Worm (Caenorhabditis elegans) whole organism, L1 larva: ENCODE data around the gene F53B3.3.

Experiments used
- C04F5.9 ChIP-seq: sonication (generic microtip); optimal IDR thresholded peaks from 2 replicates; lab custom pipeline; 2016; ENCODE audit warnings: missing genetic modification characterization, missing compliant biosample characterization
- C16A3.4 ChIP-seq: fragments of 150-350 bp; optimal IDR thresholded peaks from 2 replicates; lab custom pipeline; 2014; ENCODE audit warnings: missing biosample characterization, missing genetic modification characterization
- Y116A8C.19 ChIP-seq: sonication (generic microtip); optimal IDR thresholded peaks from 2 replicates; lab custom pipeline; 2016; ENCODE audit warnings: missing compliant biosample characterization, missing genetic modification characterization, borderline replicate concordance
- aly-2 ChIP-seq: fragments of 150-350 bp; optimal IDR thresholded peaks from 2 replicates; lab custom pipeline; 2014; ENCODE audit warnings: missing biosample characterization, missing genetic modification characterization
- ama-1 ChIP-seq: fragments of 150-350 bp; optimal IDR thresholded peaks from 2 replicates; lab custom pipeline; 2014
- blmp-1 ChIP-seq: fragments of 150-350 bp; optimal IDR thresholded peaks from 2 replicates; lab custom pipeline; 2014; ENCODE audit warnings: missing biosample characterization, missing genetic modification characterization
- ceh-63 ChIP-seq: fragments of 200-800 bp; sonication (Bioruptor generic); optimal IDR thresholded peaks from 2 replicates; lab custom pipeline; 2018; ENCODE audit warnings: mild to moderate bottlenecking, missing genetic modification characterization, missing compliant biosample characterization
- ceh-88 ChIP-seq: fragments of 200-800 bp; sonication (Bioruptor generic); IDR thresholded peaks from 2 replicates; pipeline ENCODE4 v1.3.6; 2022; ENCODE audit warnings: missing genetic modification characterization, missing compliant biosample characterization
- ceh-90 ChIP-seq: sonication (generic microtip); optimal IDR thresholded peaks from 2 replicates; lab custom pipeline; 2016; ENCODE audit warnings: missing genetic modification characterization, missing compliant biosample characterization
- ces-1 ChIP-seq: fragments of 150-350 bp; optimal IDR thresholded peaks from 2 replicates; lab custom pipeline; 2014; ENCODE audit warnings: missing biosample characterization, missing genetic modification reagents, missing genetic modification characterization
- efl-3 ChIP-seq: fragments of 200-800 bp; sonication (Bioruptor generic); optimal IDR thresholded peaks from 2 replicates; lab custom pipeline; 2018; ENCODE audit warnings: mild to moderate bottlenecking, missing genetic modification characterization, missing compliant biosample characterization
- egl-13 ChIP-seq: sonication (generic microtip); optimal IDR thresholded peaks from 2 replicates; lab custom pipeline; 2016; ENCODE audit warnings: missing genotype, missing genetic modification reagents, missing genetic modification characterization, missing compliant biosample characterization
- elt-2 ChIP-seq: sonication (generic microtip); optimal IDR thresholded peaks from 2 replicates; lab custom pipeline; 2016; ENCODE audit warnings: missing genetic modification characterization, mild to moderate bottlenecking, inconsistent platforms, missing compliant biosample characterization, missing genetic modification reagents
- elt-3 ChIP-seq, 6 experiments: fragments of 150-350 bp in 1 of 6; sonication (generic microtip); optimal IDR thresholded peaks; 2 replicates each; lab custom pipeline; 2017 to 2018; ENCODE audit warnings: missing biosample characterization in 6 of 6, missing genetic modification characterization in 6 of 6, inconsistent platforms in 1 of 6
- fkh-10 ChIP-seq: sonication (generic microtip); optimal IDR thresholded peaks from 2 replicates; lab custom pipeline; 2017; ENCODE audit warnings: missing biosample characterization, missing genetic modification reagents, missing genetic modification characterization
- fkh-4 ChIP-seq: sonication (generic microtip); optimal IDR thresholded peaks from 2 replicates; lab custom pipeline; 2016; ENCODE audit warnings: missing compliant biosample characterization, missing genetic modification characterization, borderline replicate concordance
- fkh-8 ChIP-seq: sonication (generic microtip); optimal IDR thresholded peaks from 2 replicates; lab custom pipeline; 2016; ENCODE audit warnings: mild to moderate bottlenecking, missing genetic modification characterization, missing compliant biosample characterization
- fos-1 ChIP-seq: fragments of 150-350 bp; optimal IDR thresholded peaks from 2 replicates; lab custom pipeline; 2014; ENCODE audit warnings: missing biosample characterization, missing genetic modification characterization
- grh-1 ChIP-seq: fragments of 200-800 bp; sonication (Bioruptor generic); IDR thresholded peaks from 2 replicates; pipeline ENCODE4 v1.3.6; 2022; ENCODE audit warnings: missing genetic modification reagents, missing genetic modification characterization, missing compliant biosample characterization
- hpl-2 ChIP-seq: fragments of 150-350 bp; optimal IDR thresholded peaks from 2 replicates; lab custom pipeline; 2014; ENCODE audit warnings: missing biosample characterization, missing genetic modification reagents, missing genetic modification characterization
- jun-1 ChIP-seq: fragments of 150-350 bp; optimal IDR thresholded peaks from 2 replicates; lab custom pipeline; 2014; ENCODE audit warnings: missing biosample characterization, missing genetic modification reagents, missing genetic modification characterization
- lin-14 ChIP-seq: fragments of 200-800 bp; sonication (Bioruptor generic); optimal IDR thresholded peaks from 2 replicates; lab custom pipeline; 2018; ENCODE audit warnings: mild to moderate bottlenecking, missing genetic modification characterization, moderate library complexity, missing compliant biosample characterization
- lin-15B ChIP-seq: fragments of 150-350 bp; sonication (generic microtip); optimal IDR thresholded peaks from 3 replicates; lab custom pipeline; 2014; ENCODE audit warnings: missing biosample characterization, missing genetic modification characterization
- lsy-2 ChIP-seq, 2 experiments: fragments of 150-350 bp; optimal IDR thresholded peaks; 2 replicates each; lab custom pipeline; 2014; ENCODE audit warnings: missing biosample characterization in 2 of 2, missing genetic modification characterization in 2 of 2
- mab-9 ChIP-seq: fragments of 200-800 bp; sonication (Bioruptor generic); IDR thresholded peaks from 2 replicates; pipeline ENCODE4 v1.3.6; 2022; ENCODE audit warnings: missing genetic modification reagents, missing genetic modification characterization, missing compliant biosample characterization
- mdl-1 ChIP-seq, 2 experiments: fragments of 150-350 bp; optimal IDR thresholded peaks; 2 replicates each; lab custom pipeline; 2014 to 2017; ENCODE audit warnings: missing biosample characterization in 2 of 2, missing genetic modification characterization in 2 of 2, inconsistent platforms in 1 of 2
- mef-2 ChIP-seq: fragments of 150-350 bp; optimal IDR thresholded peaks from 2 replicates; lab custom pipeline; 2014; ENCODE audit warnings: missing biosample characterization, missing genetic modification characterization
- mep-1 ChIP-seq: fragments of 150-350 bp; optimal IDR thresholded peaks from 2 replicates; lab custom pipeline; 2014; ENCODE audit warnings: missing biosample characterization, missing genetic modification characterization
- nhr-11 ChIP-seq: fragments of 150-350 bp; optimal IDR thresholded peaks from 2 replicates; lab custom pipeline; 2014; ENCODE audit warnings: missing biosample characterization, missing genetic modification characterization
- nhr-20 ChIP-seq: sonication (generic microtip); optimal IDR thresholded peaks from 2 replicates; lab custom pipeline; 2016; ENCODE audit warnings: mild to moderate bottlenecking, missing genetic modification characterization, missing compliant biosample characterization
- nhr-28 ChIP-seq: fragments of 150-350 bp; optimal IDR thresholded peaks from 2 replicates; lab custom pipeline; 2014; ENCODE audit warnings: missing biosample characterization, missing genetic modification characterization
- nhr-71 ChIP-seq: sonication (generic microtip); optimal IDR thresholded peaks from 2 replicates; lab custom pipeline; 2016; ENCODE audit warnings: mild to moderate bottlenecking, missing genetic modification characterization, moderate library complexity, missing compliant biosample characterization
- nhr-77 ChIP-seq: fragments of 150-350 bp; optimal IDR thresholded peaks from 2 replicates; lab custom pipeline; 2014; ENCODE audit warnings: missing biosample characterization, missing genetic modification characterization
- nhr-84 ChIP-seq: sonication (generic microtip); optimal IDR thresholded peaks from 2 replicates; lab custom pipeline; 2017; ENCODE audit warnings: missing biosample characterization, missing genetic modification characterization
- nhr-85 ChIP-seq: sonication (generic microtip); peaks from one replicate; lab custom pipeline; 2016; ENCODE audit warnings: missing genetic modification characterization, inconsistent platforms, missing compliant biosample characterization
- pag-3 ChIP-seq: sonication (generic microtip); optimal IDR thresholded peaks from 2 replicates; lab custom pipeline; 2017; ENCODE audit warnings: missing genetic modification characterization, mild to moderate bottlenecking, missing compliant biosample characterization, antibody characterized with exemption, borderline replicate concordance; ENCODE audit not compliant: insufficient read depth
- pqm-1 ChIP-seq: sonication (generic microtip); optimal IDR thresholded peaks from 3 replicates; lab custom pipeline; 2017; ENCODE audit warnings: missing biosample characterization, missing genetic modification characterization
- rnt-1 ChIP-seq: sonication (generic microtip); optimal IDR thresholded peaks from 2 replicates; lab custom pipeline; 2016; ENCODE audit warnings: mild to moderate bottlenecking, missing genetic modification characterization, moderate library complexity, missing compliant biosample characterization
- skn-1 ChIP-seq: fragments of 150-350 bp; optimal IDR thresholded peaks from 2 replicates; lab custom pipeline; 2014; ENCODE audit warnings: missing biosample characterization, missing genetic modification characterization
- snpc-4 ChIP-seq: fragments of 150-350 bp; optimal IDR thresholded peaks from 2 replicates; lab custom pipeline; 2014; ENCODE audit warnings: missing biosample characterization, missing genetic modification characterization
- snu-23 ChIP-seq: sonication (generic microtip); optimal IDR thresholded peaks from 2 replicates; lab custom pipeline; 2016; ENCODE audit warnings: missing genetic modification characterization, missing compliant biosample characterization
- sox-4 ChIP-seq: sonication (generic microtip); optimal IDR thresholded peaks from 2 replicates; lab custom pipeline; 2016; ENCODE audit warnings: missing genetic modification characterization, missing compliant biosample characterization
- tbx-2 ChIP-seq: sonication (generic microtip); optimal IDR thresholded peaks from 2 replicates; lab custom pipeline; 2016; ENCODE audit warnings: missing genetic modification characterization, missing compliant biosample characterization
- tlp-1 ChIP-seq: fragments of 150-350 bp; optimal IDR thresholded peaks from 2 replicates; lab custom pipeline; 2014; ENCODE audit warnings: missing biosample characterization, missing genetic modification characterization
- unc-30 ChIP-seq: sonication (generic microtip); optimal IDR thresholded peaks from 2 replicates; lab custom pipeline; 2017; ENCODE audit warnings: missing biosample characterization, missing genetic modification characterization
- unc-62 ChIP-seq: fragments of 150-350 bp; optimal IDR thresholded peaks from 2 replicates; lab custom pipeline; 2014; ENCODE audit warnings: missing biosample characterization, missing genetic modification reagents, missing genetic modification characterization
- unc-98 ChIP-seq: fragments of 200-800 bp; sonication (Bioruptor generic); IDR thresholded peaks from 2 replicates; pipeline ENCODE4 v1.3.6; 2022; ENCODE audit warnings: missing genetic modification characterization, missing compliant biosample characterization
- zag-1 ChIP-seq: fragments of 150-350 bp; optimal IDR thresholded peaks from 2 replicates; lab custom pipeline; 2014; ENCODE audit warnings: missing biosample characterization, missing genetic modification characterization
- zip-4 ChIP-seq: fragments of 200-800 bp; sonication (Bioruptor generic); optimal IDR thresholded peaks from 2 replicates; lab custom pipeline; 2018; ENCODE audit warnings: mild to moderate bottlenecking, missing genetic modification characterization, moderate library complexity, missing compliant biosample characterization
- ztf-4 ChIP-seq: fragments of 150-350 bp; optimal IDR thresholded peaks from 2 replicates; lab custom pipeline; 2014; ENCODE audit warnings: missing biosample characterization, missing genetic modification characterization

The F53B3.3 gene

ce11 chrX:2865591-2866217 is 5.2 kb downstream of the F53B3.3 start (continued):
- TF ChIP-seq elt-2 = no peak
- TF ChIP-seq lin-15B (tag; lab: Kevin White, UChicago) = no peak
- TF ChIP-seq unc-62 (GFP tag; lab: Kevin White, UChicago) = no peak
- no peak for TF ChIP-seq nhr-11 (tag; lab: Kevin White, UChicago)
- no peak for TF ChIP-seq rnt-1 (tag; lab: Kevin White, UChicago)
- TF ChIP-seq ceh-90 (tag; lab: Kevin White, UChicago) = no peak
- no peak for TF ChIP-seq lin-14 (GFP tag; lab: Kevin White, UChicago)
- TF ChIP-seq C04F5.9 = no peak
- no peak for TF ChIP-seq tlp-1 (tag; lab: Kevin White, UChicago)
- TF ChIP-seq ceh-63 (GFP tag; lab: Kevin White, UChicago) = no peak
- no peak for TF ChIP-seq C16A3.4 (tag; lab: Kevin White, UChicago)
- peak in 1 of 2 experiments; percentile 4 for TF ChIP-seq lsy-2 (tag; optimal IDR thresholded peaks at IDR 0.05; lab: Kevin White, UChicago)
- TF ChIP-seq, all 84 proteins: peak for 12

- TF ChIP-seq ces-1 (GFP tag; lab: Kevin White, UChicago) (no peak), nhr-84 (tag; lab: Kevin White, UChicago) (no peak), skn-1 (tag; lab: Kevin White, UChicago) (no peak), hpl-2 (GFP tag; lab: Kevin White, UChicago) (no peak), nhr-77 (tag; lab: Kevin White, UChicago) (no peak), snu-23 (GFP tag; lab: Kevin White, UChicago) (peak; percentile 38), mef-2 (no peak), nhr-28 (tag; lab: Kevin White, UChicago) (no peak), C16A3.4 (tag; lab: Kevin White, UChicago) (no peak), sox-4 (no peak), elt-3 (tag; optimal IDR thresholded peaks at IDR 0.05; lab: Kevin White, UChicago) (peak in 4 of 6 experiments; percentile 20 to 72 (median 51)), lsy-2 (tag; optimal IDR thresholded peaks at IDR 0.05; lab: Kevin White, UChicago) (no peak), zag-1 (no peak), nhr-20 (tag; lab: Kevin White, UChicago) (peak; percentile 27), ama-1 (lab: Kevin White, UChicago) (no peak), fos-1 (no peak), mdl-1 (tag; optimal IDR thresholded peaks at IDR 0.05; lab: Kevin White, UChicago) (no peak), C04F5.9 (no peak), nhr-85 (tag; lab: Kevin White, UChicago) (peak; percentile 66), egl-13 (tag; lab: Kevin White, UChicago) (no peak), lin-14 (GFP tag; lab: Kevin White, UChicago) (peak; percentile 45), fkh-10 (GFP tag; lab: Kevin White, UChicago) (no peak), blmp-1 (tag; lab: Kevin White, UChicago) (peak; percentile 80), mep-1 (no peak), ceh-90 (tag; lab: Kevin White, UChicago) (no peak), ceh-88 (no peak), ceh-63 (GFP tag; lab: Kevin White, UChicago) (no peak), rnt-1 (tag; lab: Kevin White, UChicago) (no peak), mab-9 (GFP tag; lab: Robert Waterston, UW) (no peak), Y116A8C.19 (tag; lab: Kevin White, UChicago) (no peak), unc-30 (no peak), jun-1 (tag; lab: Kevin White, UChicago) (no peak), snpc-4 (tag; lab: Kevin White, UChicago) (no peak), ztf-4 (tag; lab: Kevin White, UChicago) (no peak), aly-2 (no peak), grh-1 (GFP tag; lab: Robert Waterston, UW) (no peak; the same call in 1 of the 2 replicates), nhr-71 (tag; lab: Kevin White, UChicago) (peak; percentile 17), tbx-2 (peak; percentile 4), efl-3 (GFP tag; lab: Kevin White, UChicago) (no peak), fkh-4 (tag; lab: Kevin White, UChicago) (no peak), pqm-1 (tag; lab: Kevin White, UChicago) (no peak), zip-4 (GFP tag; lab: Kevin White, UChicago) (no peak), pag-3 (tag; lab: Kevin White, UChicago) (no peak), fkh-8 (tag; lab: Kevin White, UChicago) (no peak), unc-98 (GFP tag; lab: Robert Waterston, UW) (no peak)
Observed at ce11 chrX:2863946-2864345, 7.0 kb downstream of the F53B3.3 start, which contains the start of gene F53B3.6. F53B3.6 (plus strand) TSS chrX:2864229.
